Worm (Caenorhabditis elegans): ENCODE results near the gene Y110A2AL.1.

Y110A2AL.1 gene

DNA sequence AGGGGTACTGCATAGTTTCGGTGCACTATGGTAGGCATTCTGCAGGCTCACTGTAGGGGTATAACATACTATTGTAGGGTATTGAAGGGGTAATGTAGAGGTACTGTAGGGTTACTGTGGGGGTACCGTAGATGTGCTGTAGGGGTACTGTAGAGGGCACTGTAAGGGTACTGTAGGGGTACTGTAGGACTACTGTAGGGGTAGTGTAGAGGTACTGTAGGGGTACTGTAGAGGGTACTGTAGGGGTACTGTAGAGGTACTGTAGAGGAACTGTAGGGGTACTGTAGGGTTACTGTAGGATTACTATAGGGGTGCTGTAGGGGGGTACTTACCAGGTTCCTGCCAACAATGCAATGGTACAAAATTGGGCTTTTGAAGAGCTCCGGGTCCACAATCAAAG, 44.8 kb upstream of the Y110A2AL.1 start:
- TF ChIP-seq dpl-1 (GFP tag; optimal IDR thresholded peaks at IDR 0.05) (no peak), efl-1 (optimal IDR thresholded peaks at IDR 0.05) (no peak), efl-1 (GFP tag; optimal IDR thresholded peaks at IDR 0.05 in 1 of 2) (peak in 1 of 2 experiments; percentile 75), nhr-85 (tag) (peak; percentile 42), F16B12.6 (tag; optimal IDR thresholded peaks at IDR 0.05) (no peak)

DNA sequence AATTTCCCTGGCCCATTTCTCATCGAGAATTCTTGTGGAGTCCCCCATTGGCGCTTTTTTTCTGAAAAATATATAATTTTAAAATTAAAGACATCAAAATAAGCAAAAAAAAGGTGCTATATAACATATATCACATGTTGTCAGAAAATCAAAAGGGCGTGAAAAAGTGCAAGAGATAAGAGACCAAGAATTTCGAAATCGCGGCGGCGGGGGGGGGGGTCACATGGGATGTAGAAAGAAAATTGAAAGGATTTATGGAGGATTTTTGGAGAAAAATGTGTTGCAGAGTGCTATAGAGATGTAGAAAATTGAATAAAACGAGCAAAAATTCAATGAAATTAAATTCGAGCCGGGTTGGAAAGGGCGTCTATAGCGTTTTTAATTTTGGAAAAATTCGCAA, 43.7 kb upstream of the Y110A2AL.1 start, which contains the start of gene K12H6.6:
Gene K12H6.6, minus strand, starts transcription at position 61 of the 400 bp plus-strand sequence.
- TF ChIP-seq skn-1 (tag; optimal IDR thresholded peaks at IDR 0.05), result peak; percentile 43
- no peak for TF ChIP-seq ceh-8 (GFP tag; optimal IDR thresholded peaks at IDR 0.05)
- TF ChIP-seq nhr-28 (tag; optimal IDR thresholded peaks at IDR 0.05), result no peak
- TF ChIP-seq nhr-71 (tag; optimal IDR thresholded peaks at IDR 0.05), result peak; percentile 39
- peak; percentile 70 for TF ChIP-seq lin-14 (GFP tag; optimal IDR thresholded peaks at IDR 0.05)
- no peak for TF ChIP-seq ceh-90 (tag; optimal IDR thresholded peaks at IDR 0.05)
- no peak for TF ChIP-seq unc-30 (tag; optimal IDR thresholded peaks at IDR 0.05)
- peak in 1 of 3 experiments; percentile 9 for TF ChIP-seq dpl-1 (GFP tag; optimal IDR thresholded peaks at IDR 0.05)
- TF ChIP-seq ceh-63 (GFP tag; optimal IDR thresholded peaks at IDR 0.05), result no peak
- TF ChIP-seq hlh-4 (tag; optimal IDR thresholded peaks at IDR 0.05), result no peak
- no peak for TF ChIP-seq efl-3 (GFP tag; optimal IDR thresholded peaks at IDR 0.05)
- TF ChIP-seq snu-23 (GFP tag; optimal IDR thresholded peaks at IDR 0.05), result peak; percentile 11
- peak; percentile 30 for TF ChIP-seq fkh-8 (tag; optimal IDR thresholded peaks at IDR 0.05)
- no peak for TF ChIP-seq xbp-1 (tag; optimal IDR thresholded peaks at IDR 0.05)
- peak; percentile 45 for TF ChIP-seq nhr-85 (tag)
- TF ChIP-seq lin-13 (GFP tag; optimal IDR thresholded peaks at IDR 0.05), result peak; percentile 6
- no peak for TF ChIP-seq zag-1 (tag; optimal IDR thresholded peaks at IDR 0.05)

ce11 chrII:2832098-2832497, 42.8 kb upstream of the Y110A2AL.1 start:
- TF ChIP-seq tbx-2 (tag; optimal IDR thresholded peaks at IDR 0.05) (peak; percentile 28), snu-23 (GFP tag; optimal IDR thresholded peaks at IDR 0.05) (peak; percentile 33), ceh-82 (tag; optimal IDR thresholded peaks at IDR 0.05) (peak in 1 of 3 experiments; percentile 6), efl-1 (optimal IDR thresholded peaks at IDR 0.05) (peak; percentile 13 to 36), efl-1 (GFP tag; optimal IDR thresholded peaks at IDR 0.05 in 1 of 2) (no peak), ama-1 (optimal IDR thresholded peaks at IDR 0.05) (no peak), lsy-2 (tag; optimal IDR thresholded peaks at IDR 0.05) (peak; percentile 40 to 54), mab-9 (GFP tag; IDR thresholded peaks at IDR 0.05) (no peak), xbp-1 (tag; optimal IDR thresholded peaks at IDR 0.05) (peak; percentile 7), nhr-20 (tag; optimal IDR thresholded peaks at IDR 0.05) (peak; percentile 44), mef-2 (tag; optimal IDR thresholded peaks at IDR 0.05) (peak; percentile 43), vab-15 (tag; optimal IDR thresholded peaks at IDR 0.05) (no peak), mep-1 (tag; optimal IDR thresholded peaks at IDR 0.05) (peak; percentile 48), skn-1 (tag; optimal IDR thresholded peaks at IDR 0.05) (no peak), elt-3 (tag; optimal IDR thresholded peaks at IDR 0.05) (peak in 1 of 6 experiments; percentile 38), lin-39 (tag; optimal IDR thresholded peaks at IDR 0.05) (no peak), dpl-1 (GFP tag; optimal IDR thresholded peaks at IDR 0.05) (peak in 2 of 3 experiments; percentile 10 to 15), nhr-77 (tag; optimal IDR thresholded peaks at IDR 0.05) (peak; percentile 9), lin-35 (GFP tag; optimal IDR thresholded peaks at IDR 0.05) (peak in 1 of 2 experiments; percentile 37), ceh-88 (GFP tag; IDR thresholded peaks at IDR 0.05) (no peak), lin-14 (GFP tag; optimal IDR thresholded peaks at IDR 0.05) (peak; percentile 77), blmp-1 (tag; optimal IDR thresholded peaks at IDR 0.05) (peak; percentile 52), nhr-71 (tag; optimal IDR thresholded peaks at IDR 0.05) (peak; percentile 52), nhr-90 (tag; optimal IDR thresholded peaks at IDR 0.05; ENCODE audit: poor library complexity) (peak; percentile 6), rnt-1 (tag; optimal IDR thresholded peaks at IDR 0.05) (peak; percentile 41), nhr-85 (tag) (peak; percentile 61), swsn-7 (tag; optimal IDR thresholded peaks at IDR 0.05) (peak; percentile 10), nhr-76 (tag; optimal IDR thresholded peaks at IDR 0.05) (no peak)
